Fruit fly (Drosophila melanogaster) whole organism, pupa: ENCODE results near the gene aus.

Source experiments
- CG12605 ChIP-seq: fragments of 200-800 bp; sonication (Bioruptor generic); IDR thresholded peaks from 2 replicates; pipeline ENCODE4 v1.3.6; 2022; ENCODE audit warnings: missing biosample characterization, missing genetic modification characterization
- CG15710 ChIP-seq: fragments of 200-800 bp; sonication (Bioruptor generic); optimal IDR thresholded peaks from 2 replicates; lab custom pipeline; 2018; ENCODE audit warnings: missing biosample characterization, mild to moderate bottlenecking, missing genetic modification characterization, moderate library complexity
- CG32121 ChIP-seq: fragments of 200-800 bp; sonication (Bioruptor generic); IDR thresholded peaks from 2 replicates; pipeline ENCODE4 v1.3.6; 2022; ENCODE audit warnings: missing biosample characterization, missing genetic modification characterization
- CG8301 ChIP-seq: fragments of 200-800 bp; sonication (Bioruptor generic); optimal IDR thresholded peaks from 2 replicates; lab custom pipeline; 2018; ENCODE audit warnings: missing biosample characterization, mild to moderate bottlenecking, missing genetic modification characterization

DNA sequence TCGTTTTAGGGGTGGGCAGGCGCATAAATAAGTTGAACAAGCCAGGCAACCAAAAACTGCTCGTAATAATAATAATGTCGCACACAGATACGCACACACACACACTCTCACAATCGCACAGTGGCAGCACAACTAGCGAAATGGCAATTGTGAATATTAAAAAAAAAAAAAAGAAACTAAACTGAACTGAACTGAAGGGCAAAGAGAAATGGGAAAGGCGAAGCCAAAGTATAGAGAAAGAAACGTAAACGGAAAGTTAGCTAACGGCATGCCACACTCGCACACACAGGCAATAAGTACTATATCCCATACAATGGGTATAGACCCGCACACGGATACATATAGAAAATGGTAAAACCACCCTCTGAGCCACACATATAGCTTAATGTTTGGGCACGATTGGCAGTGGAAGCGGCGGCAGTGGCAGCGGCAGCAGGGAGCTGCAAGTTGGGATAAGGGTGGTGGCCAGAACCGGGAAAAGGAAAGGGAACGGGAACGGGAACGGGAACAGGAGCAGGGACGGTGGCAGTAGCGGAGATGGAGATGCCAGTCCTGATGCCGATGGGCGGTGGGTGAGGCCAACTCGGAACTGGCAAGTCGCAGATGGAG lies 11.0 kb downstream of the aus start:
- TF ChIP-seq CG12605 (GFP tag; lab: Robert Waterston, UW): no peak
- no peak for TF ChIP-seq CG8301 (tag; lab: Kevin White, UChicago)
- TF ChIP-seq CG15710 (tag; lab: Kevin White, UChicago): no peak
- no peak for TF ChIP-seq CG32121 (GFP tag; lab: Robert Waterston, UW)
